Worm (Caenorhabditis elegans): ENCODE measurements around the gene K02D10.3.

ce11 chrIII:8733667-8734066 is 38.1 kb downstream of the K02D10.3 start:
- no peak for TF ChIP-seq nhr-11 (tag; optimal IDR thresholded peaks at IDR 0.05)
- no peak for TF ChIP-seq nhr-77 (tag; optimal IDR thresholded peaks at IDR 0.05)
- no peak for TF ChIP-seq pqm-1 (tag; optimal IDR thresholded peaks at IDR 0.05)
- TF ChIP-seq pax-3 (tag; optimal IDR thresholded peaks at IDR 0.05), result no peak
- no peak for TF ChIP-seq swsn-7 (tag; optimal IDR thresholded peaks at IDR 0.05)
- TF ChIP-seq zag-1 (tag; optimal IDR thresholded peaks at IDR 0.05), result no peak
- no peak for TF ChIP-seq nhr-28 (tag; optimal IDR thresholded peaks at IDR 0.05)
- TF ChIP-seq nhr-12 (tag; optimal IDR thresholded peaks at IDR 0.05), result no peak
- no peak for TF ChIP-seq snpc-4 (tag; optimal IDR thresholded peaks at IDR 0.05)
- TF ChIP-seq mep-1 (tag; optimal IDR thresholded peaks at IDR 0.05), result no peak
- no peak for TF ChIP-seq nhr-76 (tag; optimal IDR thresholded peaks at IDR 0.05)
- no peak for TF ChIP-seq nhr-237 (tag; optimal IDR thresholded peaks at IDR 0.05)
